Fruit fly (Drosophila melanogaster): ENCODE data around the gene Fkbp39.
A peak's percentile ranks its signal among the peaks of the same experiment; 100 is the strongest.

Gene Fkbp39

dm6 chr3R:15350993-15351426 lies 18.1 kb upstream of the Fkbp39 start, which contains the start of the genes Trs33 and Tmtc4 (continued):
- peak; percentile 59 for TF ChIP-seq CG15269 (tag; optimal IDR thresholded peaks at IDR 0.05)
- no peak for TF ChIP-seq Hr39 (optimal IDR thresholded peaks at IDR 0.05)
- TF ChIP-seq caup (GFP tag; optimal IDR thresholded peaks at IDR 0.05; ENCODE audit: severe bottlenecking), result no peak
- TF ChIP-seq CG11085 (GFP tag; IDR thresholded peaks at IDR 0.05), result no peak
- TF ChIP-seq Kr (GFP tag; optimal IDR thresholded peaks at IDR 0.05), result no peak
- no peak for TF ChIP-seq CG16863 (GFP tag; optimal IDR thresholded peaks at IDR 0.05)
- TF ChIP-seq p53 (GFP tag; optimal IDR thresholded peaks at IDR 0.05), result no peak
- no peak for TF ChIP-seq cas (GFP tag; IDR thresholded peaks at IDR 0.05)
- TF ChIP-seq btn (GFP tag; optimal IDR thresholded peaks at IDR 0.05), result no peak
- TF ChIP-seq HLH54F (GFP tag; optimal IDR thresholded peaks at IDR 0.05), result no peak
- TF ChIP-seq Dp (GFP tag; optimal IDR thresholded peaks at IDR 0.05), result no peak
- TF ChIP-seq seq (GFP tag; IDR thresholded peaks at IDR 0.05), result no peak
- TF ChIP-seq CG9727 (GFP tag; optimal IDR thresholded peaks at IDR 0.05), result no peak
- no peak for TF ChIP-seq peb (GFP tag; IDR thresholded peaks at IDR 0.05)
- TF ChIP-seq Sin3A (optimal IDR thresholded peaks at IDR 0.05), result no peak
- peak; percentile 49; the same call in 1 of the 2 replicates for TF ChIP-seq CG31441 (GFP tag; IDR thresholded peaks at IDR 0.05)
- TF ChIP-seq CG8765 (GFP tag; IDR thresholded peaks at IDR 0.05), result no peak
- TF ChIP-seq CG5180 (GFP tag; optimal IDR thresholded peaks at IDR 0.05), result peak; percentile 70
- TF ChIP-seq CG4424 (GFP tag; optimal IDR thresholded peaks at IDR 0.05), result peak; percentile 26
- peak; percentile 28 for TF ChIP-seq CG17359 (tag; optimal IDR thresholded peaks at IDR 0.05)
- no peak for TF ChIP-seq dati (GFP tag; IDR thresholded peaks at IDR 0.05)
- peak in 1 of 3 experiments; percentile 36 for TF ChIP-seq Stat92E (GFP tag; optimal IDR thresholded peaks at IDR 0.05)
- TF ChIP-seq Meics (GFP tag; optimal IDR thresholded peaks at IDR 0.05), result peak; percentile 34
- no peak for TF ChIP-seq corto (GFP tag; optimal IDR thresholded peaks at IDR 0.05)
- TF ChIP-seq CG17912 (GFP tag; optimal IDR thresholded peaks at IDR 0.05), result no peak
- TF ChIP-seq CG14441 (GFP tag; IDR thresholded peaks at IDR 0.05), result no peak
- peak; percentile 67 for TF ChIP-seq sens (GFP tag)
- TF ChIP-seq lola (GFP tag; optimal IDR thresholded peaks at IDR 0.05), result peak in 1 of 3 experiments; percentile 40
- peak; percentile 18 for TF ChIP-seq CG3281 (GFP tag; optimal IDR thresholded peaks at IDR 0.05)
- no peak for TF ChIP-seq tgo (GFP tag; IDR thresholded peaks at IDR 0.05)
- TF ChIP-seq CG1602 (GFP tag; optimal IDR thresholded peaks at IDR 0.05), result peak; percentile 15
- no peak for TF ChIP-seq gt (GFP tag; IDR thresholded peaks at IDR 0.05)
- no peak for TF ChIP-seq Pdp1 (GFP tag; optimal IDR thresholded peaks at IDR 0.05)
- no peak for TF ChIP-seq dan (GFP tag; IDR thresholded peaks at IDR 0.05)
- no peak for TF ChIP-seq CG7372 (GFP tag; IDR thresholded peaks at IDR 0.05)
- no peak for TF ChIP-seq pum (GFP tag; optimal IDR thresholded peaks at IDR 0.05)
- no peak for TF ChIP-seq gfzf (GFP tag; optimal IDR thresholded peaks at IDR 0.05)
- no peak for TF ChIP-seq ac (GFP tag; optimal IDR thresholded peaks at IDR 0.05)
- TF ChIP-seq CG12942 (GFP tag; optimal IDR thresholded peaks at IDR 0.05), result no peak
- TF ChIP-seq fd96Cb (tag; optimal IDR thresholded peaks at IDR 0.05), result no peak
- TF ChIP-seq Hmr (GFP tag; optimal IDR thresholded peaks at IDR 0.05), result peak; percentile 30
- TF ChIP-seq CG10366 (GFP tag; IDR thresholded peaks at IDR 0.05), result no peak
- no peak for TF ChIP-seq Ets97D (GFP tag; optimal IDR thresholded peaks at IDR 0.05)
- TF ChIP-seq luna (GFP tag; optimal IDR thresholded peaks at IDR 0.05), result no peak
- no peak for TF ChIP-seq jumu (GFP tag; optimal IDR thresholded peaks at IDR 0.05)
- no peak for TF ChIP-seq odd (GFP tag; optimal IDR thresholded peaks at IDR 0.05)
- no peak for TF ChIP-seq Gsc (GFP tag; IDR thresholded peaks at IDR 0.05)
- TF ChIP-seq dimm (GFP tag; IDR thresholded peaks at IDR 0.05), result no peak
- no peak for TF ChIP-seq CG11398 (GFP tag; optimal IDR thresholded peaks at IDR 0.05)
- TF ChIP-seq CG15514 (GFP tag; optimal IDR thresholded peaks at IDR 0.05), result peak; percentile 61
- TF ChIP-seq grn (GFP tag; optimal IDR thresholded peaks at IDR 0.05), result no peak
- no peak for TF ChIP-seq Ravus (GFP tag; IDR thresholded peaks at IDR 0.05)
- TF ChIP-seq ara (GFP tag; IDR thresholded peaks at IDR 0.05), result no peak

All from whole organism, embryonic.